Worm (Caenorhabditis elegans) whole organism, young adult: ENCODE measurements around the gene lipl-3.

Experiments used
- F49E8.2 ChIP-seq: sonication (generic microtip); optimal IDR thresholded peaks from 3 replicates; lab custom pipeline; 2017; ENCODE audit warnings: missing genetic modification characterization, mild to moderate bottlenecking, missing compliant biosample characterization, antibody characterized with exemption, moderate library complexity; ENCODE audit not compliant: insufficient read depth
- ZK185.1 ChIP-seq: sonication (generic microtip); optimal IDR thresholded peaks from 2 replicates; lab custom pipeline; 2016; ENCODE audit warnings: mild to moderate bottlenecking, missing genetic modification characterization, missing compliant biosample characterization; ENCODE audit not compliant: poor library complexity, severe bottlenecking
- ceh-40 ChIP-seq: fragments of 200-800 bp; sonication (Bioruptor generic); IDR thresholded peaks from 2 replicates; pipeline ENCODE4 v1.3.6; 2022; ENCODE audit warnings: missing genetic modification characterization, missing compliant biosample characterization
- sptf-2 ChIP-seq: fragments of 200-800 bp; sonication (Bioruptor generic); optimal IDR thresholded peaks from 2 replicates; lab custom pipeline; 2018; ENCODE audit warnings: mild to moderate bottlenecking, missing genetic modification characterization, missing compliant biosample characterization

- TF ChIP-seq F49E8.2 (tag; lab: Kevin White, UChicago) (no peak), ZK185.1 (tag; lab: Kevin White, UChicago) (no peak), ceh-40 (GFP tag; lab: Robert Waterston, UW) (no peak), sptf-2 (GFP tag; lab: Kevin White, UChicago) (no peak)
These were observed 44.1 kb upstream of the lipl-3 start, which contains the start of gene sri-72 for ce11 chrV:568105-568504.
